Worm (Caenorhabditis elegans) whole organism, young adult: ENCODE data around the gene W08F4.5.

Experiments
- F49E8.2 ChIP-seq: sonication (generic microtip); optimal IDR thresholded peaks from 3 replicates; lab custom pipeline; 2017; ENCODE audit warnings: missing genetic modification characterization, mild to moderate bottlenecking, missing compliant biosample characterization, antibody characterized with exemption, moderate library complexity; ENCODE audit not compliant: insufficient read depth
- Y56A3A.18 ChIP-seq: fragments of 200-800 bp; sonication (Bioruptor generic); IDR thresholded peaks from 2 replicates; pipeline ENCODE4 v1.3.6; 2022; ENCODE audit warnings: missing genetic modification reagents, missing genetic modification characterization, missing compliant biosample characterization
- aptf-3 ChIP-seq: fragments of 200-800 bp; sonication (Bioruptor generic); IDR thresholded peaks from 2 replicates; pipeline ENCODE4 v1.3.6; 2022; ENCODE audit warnings: missing genetic modification characterization, missing compliant biosample characterization
- atf-7 ChIP-seq: sonication (generic microtip); optimal IDR thresholded peaks from 2 replicates; lab custom pipeline; 2017; ENCODE audit warnings: mild to moderate bottlenecking, missing genetic modification characterization, missing compliant biosample characterization
- sea-2 ChIP-seq: fragments of 200-800 bp; sonication (Bioruptor generic); IDR thresholded peaks from 2 replicates; pipeline ENCODE4 v1.3.6; 2022; ENCODE audit warnings: missing genetic modification characterization, missing compliant biosample characterization

- TF ChIP-seq sea-2 (GFP tag; lab: Robert Waterston, UW): no peak
- TF ChIP-seq F49E8.2: no peak
- no peak for TF ChIP-seq Y56A3A.18 (GFP tag; lab: Robert Waterston, UW)
- TF ChIP-seq aptf-3 (GFP tag; lab: Robert Waterston, UW): no peak
- no peak for TF ChIP-seq atf-7
These were observed 22.4 kb upstream of the W08F4.5 start, which contains the start of gene W08F4.10 for ce11 chrII:591110-591509.
